Worm (Caenorhabditis elegans): Measurements from ENCODE around the gene F40F11.3.

The F40F11.3 gene

DNA sequence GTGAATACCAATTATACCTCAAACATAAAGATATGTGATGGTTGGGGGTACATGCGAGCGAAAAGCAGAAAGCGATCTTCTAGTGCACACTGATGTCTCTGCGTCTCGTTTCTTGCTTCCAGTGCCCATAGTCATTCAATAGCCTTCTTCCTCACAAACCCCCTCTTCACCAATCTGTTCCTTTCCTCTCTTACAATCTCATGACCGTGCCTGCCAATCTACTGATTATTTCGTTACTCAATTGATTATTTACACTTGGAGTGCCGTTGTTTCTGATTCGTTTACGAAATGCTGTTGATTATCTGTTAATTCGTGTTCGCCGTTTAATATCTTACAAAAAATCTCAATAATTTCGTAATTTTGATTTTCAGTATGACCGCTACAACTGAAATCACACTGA lies 8.9 kb downstream of the F40F11.3 start:
- TF ChIP-seq ceh-43 (GFP tag; optimal IDR thresholded peaks at IDR 0.05) (no peak), ham-2 (GFP tag; optimal IDR thresholded peaks at IDR 0.05) (peak; percentile 66), tbx-8 (GFP tag; optimal IDR thresholded peaks at IDR 0.05) (no peak), mep-1 (tag; optimal IDR thresholded peaks at IDR 0.05) (no peak), hlh-1 (tag; optimal IDR thresholded peaks at IDR 0.05) (no peak)

DNA sequence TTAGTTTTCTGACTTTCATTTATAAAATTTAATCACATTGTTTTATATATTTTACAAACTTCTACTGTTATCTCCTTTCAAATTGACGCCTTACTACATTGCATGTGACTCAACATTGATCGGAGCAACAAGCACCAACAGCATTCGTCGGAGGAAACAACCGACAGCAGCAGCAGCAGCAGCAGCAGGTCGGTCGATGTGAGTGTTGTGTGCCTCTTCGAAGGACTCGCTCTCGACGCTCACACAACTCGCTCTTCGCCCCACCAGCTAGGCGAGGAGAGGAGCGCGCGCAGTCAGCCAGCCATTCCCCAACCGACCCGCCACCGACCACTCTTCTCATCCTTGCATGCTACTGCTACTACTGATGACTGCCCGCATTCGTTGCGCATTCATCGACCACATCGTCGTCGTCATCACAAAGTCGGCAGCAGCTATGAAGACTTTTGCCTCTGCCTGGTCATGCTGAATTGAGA lies 9.9 kb downstream of the F40F11.3 start, which contains the start of gene F12F6.1:
F12F6.1 (plus strand) TSS at position 51 of the 473 bp plus-strand sequence.
- TF ChIP-seq lin-32 (GFP tag; optimal IDR thresholded peaks at IDR 0.05) = no peak
- no peak for TF ChIP-seq unc-39 (tag; optimal IDR thresholded peaks at IDR 0.05)
- no peak for TF ChIP-seq unc-62 (GFP tag; optimal IDR thresholded peaks at IDR 0.05)
- TF ChIP-seq elt-3 (tag; optimal IDR thresholded peaks at IDR 0.05) = no peak
- TF ChIP-seq unc-120 (tag; optimal IDR thresholded peaks at IDR 0.05; ENCODE audit: poor library complexity, severe bottlenecking) = no peak
- TF ChIP-seq hlh-1 (tag; optimal IDR thresholded peaks at IDR 0.05) = peak; percentile 38
- no peak for TF ChIP-seq nhr-237 (tag; optimal IDR thresholded peaks at IDR 0.05)
- TF ChIP-seq flh-1 (GFP tag; optimal IDR thresholded peaks at IDR 0.05) = no peak
- TF ChIP-seq blmp-1 (tag; optimal IDR thresholded peaks at IDR 0.05) = no peak
- TF ChIP-seq lin-13 (tag; optimal IDR thresholded peaks at IDR 0.05) = peak; percentile 17
- TF ChIP-seq ceh-83 (GFP tag; optimal IDR thresholded peaks at IDR 0.05) = peak; percentile 38
- no peak for TF ChIP-seq nhr-12 (tag; optimal IDR thresholded peaks at IDR 0.05)
- no peak for TF ChIP-seq nhr-76 (tag; optimal IDR thresholded peaks at IDR 0.05)
- TF ChIP-seq mls-2 (tag; optimal IDR thresholded peaks at IDR 0.05) = peak; percentile 3
- no peak for TF ChIP-seq snpc-4 (tag; optimal IDR thresholded peaks at IDR 0.05)
- no peak for TF ChIP-seq nhr-2 (tag; optimal IDR thresholded peaks at IDR 0.05)
- peak; percentile 47 for TF ChIP-seq ztf-11 (tag; optimal IDR thresholded peaks at IDR 0.05)
- TF ChIP-seq M03D4.4 (tag; optimal IDR thresholded peaks at IDR 0.05) = peak; percentile 68
- TF ChIP-seq mab-5 (tag; optimal IDR thresholded peaks at IDR 0.05) = no peak
- TF ChIP-seq pha-4 (tag; optimal IDR thresholded peaks at IDR 0.05) = no peak
- no peak for TF ChIP-seq nhr-28 (tag; optimal IDR thresholded peaks at IDR 0.05)
- no peak for TF ChIP-seq bed-3 (GFP tag; optimal IDR thresholded peaks at IDR 0.05)
- no peak for TF ChIP-seq sem-2 (GFP tag; optimal IDR thresholded peaks at IDR 0.05)
- TF ChIP-seq ceh-39 (tag; optimal IDR thresholded peaks at IDR 0.05) = no peak
- TF ChIP-seq lsy-2 (tag; optimal IDR thresholded peaks at IDR 0.05) = no peak
- TF ChIP-seq ces-1 (GFP tag; optimal IDR thresholded peaks at IDR 0.05) = no peak
- peak; percentile 19 for TF ChIP-seq mep-1 (tag; optimal IDR thresholded peaks at IDR 0.05)
- TF ChIP-seq sptf-1 (tag; optimal IDR thresholded peaks at IDR 0.05) = peak; percentile 64
- no peak for TF ChIP-seq drap-1 (GFP tag; optimal IDR thresholded peaks at IDR 0.05)
- peak; percentile 72 for TF ChIP-seq ham-2 (GFP tag; optimal IDR thresholded peaks at IDR 0.05)
- no peak for TF ChIP-seq zip-8 (tag; optimal IDR thresholded peaks at IDR 0.05)
- peak; percentile 83 for TF ChIP-seq cnd-1 (tag; optimal IDR thresholded peaks at IDR 0.05)
- no peak for TF ChIP-seq tbx-8 (GFP tag; optimal IDR thresholded peaks at IDR 0.05)
- TF ChIP-seq ceh-43 (GFP tag; optimal IDR thresholded peaks at IDR 0.05) = no peak
- TF ChIP-seq elt-1 (tag; optimal IDR thresholded peaks at IDR 0.05; ENCODE audit: borderline replicate concordance, insufficient read depth) = no peak

- TF ChIP-seq sptf-1 (tag; optimal IDR thresholded peaks at IDR 0.05) = no peak
- no peak for TF ChIP-seq ham-2 (GFP tag; optimal IDR thresholded peaks at IDR 0.05)
- no peak for TF ChIP-seq mls-2 (tag; optimal IDR thresholded peaks at IDR 0.05)
- no peak for TF ChIP-seq M03D4.4 (tag; optimal IDR thresholded peaks at IDR 0.05)
- no peak for TF ChIP-seq mep-1 (tag; optimal IDR thresholded peaks at IDR 0.05)
- no peak for TF ChIP-seq ceh-83 (GFP tag; optimal IDR thresholded peaks at IDR 0.05)
- no peak for TF ChIP-seq nhr-2 (tag; optimal IDR thresholded peaks at IDR 0.05)
- no peak for TF ChIP-seq mab-5 (tag; optimal IDR thresholded peaks at IDR 0.05)
- TF ChIP-seq nhr-28 (tag; optimal IDR thresholded peaks at IDR 0.05) = no peak
- no peak for TF ChIP-seq nhr-12 (tag; optimal IDR thresholded peaks at IDR 0.05)
- no peak for TF ChIP-seq nhr-76 (tag; optimal IDR thresholded peaks at IDR 0.05)
- TF ChIP-seq unc-62 (GFP tag; optimal IDR thresholded peaks at IDR 0.05) = no peak
- TF ChIP-seq lin-32 (GFP tag; optimal IDR thresholded peaks at IDR 0.05) = no peak
- TF ChIP-seq ces-1 (GFP tag; optimal IDR thresholded peaks at IDR 0.05) = no peak
- no peak for TF ChIP-seq blmp-1 (tag; optimal IDR thresholded peaks at IDR 0.05)
- TF ChIP-seq cnd-1 (tag; optimal IDR thresholded peaks at IDR 0.05) = no peak
- TF ChIP-seq drap-1 (GFP tag; optimal IDR thresholded peaks at IDR 0.05) = no peak
These were observed 11.2 kb downstream of the F40F11.3 start for ce11 chrIV:11582450-11583166.
